Worm (Caenorhabditis elegans) whole organism, late embryonic: ENCODE measurements around the gene T04B2.8.

Experiments used
- ama-1 ChIP-seq: fragments of 150-350 bp; optimal IDR thresholded peaks from 2 replicates; lab custom pipeline; 2014
- elt-2 ChIP-seq: sonication (generic microtip); optimal IDR thresholded peaks from 2 replicates; lab custom pipeline; 2016; ENCODE audit warnings: missing genetic modification reagents, missing genetic modification characterization, missing compliant biosample characterization
- ets-4 ChIP-seq: sonication (generic microtip); optimal IDR thresholded peaks from 2 replicates; lab custom pipeline; 2016; ENCODE audit warnings: missing genetic modification characterization, missing compliant biosample characterization
- fkh-10 ChIP-seq: fragments of 150-350 bp; optimal IDR thresholded peaks from 2 replicates; lab custom pipeline; 2014; ENCODE audit warnings: missing biosample characterization, missing genetic modification reagents, missing genetic modification characterization
- lim-6 ChIP-seq: sonication (generic microtip); optimal IDR thresholded peaks from 2 replicates; lab custom pipeline; 2016; ENCODE audit warnings: missing genetic modification characterization, missing compliant biosample characterization

- TF ChIP-seq ama-1 (lab: Kevin White, UChicago) (no peak), elt-2 (tag; lab: Kevin White, UChicago) (no peak), lim-6 (tag; lab: Kevin White, UChicago) (no peak), ets-4 (tag; lab: Kevin White, UChicago) (no peak), fkh-10 (GFP tag; lab: Kevin White, UChicago) (no peak)
Observed at ce11 chrIV:10065159-10065558, 14.2 kb upstream of the T04B2.8 start.
